Fruit fly (Drosophila melanogaster) whole organism, embryonic: ENCODE data around the gene CG14302.
A peak's percentile ranks its signal among the peaks of the same experiment; 100 is the strongest.

Experiments used
- Atf6 ChIP-seq: fragments of 200-800 bp; sonication (Bioruptor generic); IDR thresholded peaks from 2 replicates; pipeline ENCODE4 v1.3.6; 2022; ENCODE audit warnings: missing biosample characterization, missing genetic modification characterization
- CG10321 ChIP-seq: fragments of 200-800 bp; sonication (Bioruptor generic); IDR thresholded peaks from 2 replicates; pipeline ENCODE4 v1.3.6; 2022; ENCODE audit warnings: missing biosample characterization, missing genetic modification characterization
- CG10543 ChIP-seq: fragments of 200-800 bp; sonication (Bioruptor generic); optimal IDR thresholded peaks from 3 replicates; lab custom pipeline; 2017; ENCODE audit warnings: missing biosample characterization, mild to moderate bottlenecking, missing genetic modification characterization, moderate library complexity
- CG12071 ChIP-seq: fragments of 200-800 bp; sonication (Bioruptor generic); optimal IDR thresholded peaks from 3 replicates; lab custom pipeline; 2018; ENCODE audit warnings: missing biosample characterization, mild to moderate bottlenecking, missing genetic modification characterization
- CG13775 ChIP-seq: fragments of 200-800 bp; sonication (Bioruptor generic); optimal IDR thresholded peaks from 3 replicates; lab custom pipeline; 2017; ENCODE audit warnings: missing biosample characterization, mild to moderate bottlenecking, missing genetic modification characterization
- CG15601 ChIP-seq: fragments of 200-800 bp; sonication (Bioruptor generic); optimal IDR thresholded peaks from 3 replicates; lab custom pipeline; 2019; ENCODE audit warnings: missing biosample characterization, mild to moderate bottlenecking, missing genetic modification characterization, moderate library complexity
- CG17186 ChIP-seq: fragments of 200-800 bp; sonication (Bioruptor generic); optimal IDR thresholded peaks from 3 replicates; lab custom pipeline; 2017; ENCODE audit warnings: missing biosample characterization, missing genetic modification reagents, missing genetic modification characterization
- CG1832 ChIP-seq: fragments of 200-800 bp; sonication (Bioruptor generic); optimal IDR thresholded peaks from 2 replicates; lab custom pipeline; 2017; ENCODE audit warnings: missing biosample characterization, mild to moderate bottlenecking, missing genetic modification characterization, inconsistent platforms
- CG2116 ChIP-seq: fragments of 200-800 bp; sonication (Bioruptor generic); optimal IDR thresholded peaks from 3 replicates; lab custom pipeline; 2018; ENCODE audit warnings: missing biosample characterization, mild to moderate bottlenecking, missing genetic modification characterization
- CG33213 ChIP-seq: fragments of 200-800 bp; sonication (Bioruptor generic); optimal IDR thresholded peaks from 3 replicates; lab custom pipeline; 2016; ENCODE audit warnings: missing biosample characterization, missing genetic modification characterization
- CG3726 ChIP-seq: fragments of 200-800 bp; sonication (Bioruptor generic); IDR thresholded peaks from 3 replicates; pipeline ENCODE4, ENCODE4 v1.3.6; 2022; ENCODE audit warnings: missing biosample characterization, missing genetic modification characterization
- CG5245 ChIP-seq: fragments of 200-800 bp; sonication (Bioruptor generic); optimal IDR thresholded peaks from 3 replicates; lab custom pipeline; 2016; ENCODE audit warnings: missing biosample characterization, missing genetic modification characterization
- CG6765 ChIP-seq: fragments of 200-800 bp; sonication (Bioruptor generic); optimal IDR thresholded peaks from 3 replicates; lab custom pipeline; 2017; ENCODE audit warnings: missing biosample characterization, mild to moderate bottlenecking, missing genetic modification characterization
- CG6854 ChIP-seq: fragments of 200-800 bp; sonication (Bioruptor generic); optimal IDR thresholded peaks from 3 replicates; lab custom pipeline; 2017; ENCODE audit warnings: missing biosample characterization, mild to moderate bottlenecking, missing genetic modification characterization
- CG7786 ChIP-seq: fragments of 200-800 bp; sonication (Bioruptor generic); optimal IDR thresholded peaks from 2 replicates; lab custom pipeline; 2016; ENCODE audit warnings: missing biosample characterization, missing genetic modification characterization
- CG7987 ChIP-seq: fragments of 200-800 bp; sonication (Bioruptor generic); optimal IDR thresholded peaks from 2 replicates; lab custom pipeline; 2018; ENCODE audit warnings: missing biosample characterization, mild to moderate bottlenecking, missing genetic modification characterization, moderate library complexity
- CG8944 ChIP-seq: fragments of 200-800 bp; sonication (Bioruptor generic); optimal IDR thresholded peaks from 3 replicates; lab custom pipeline; 2016; ENCODE audit warnings: missing biosample characterization, missing genetic modification characterization
- Chrac-16 ChIP-seq: fragments of 200-800 bp; sonication (Bioruptor generic); optimal IDR thresholded peaks from 3 replicates; lab custom pipeline; 2016; ENCODE audit warnings: missing biosample characterization, missing genetic modification characterization
- Doc3 ChIP-seq: fragments of 200-800 bp; sonication (Bioruptor generic); IDR thresholded peaks from 3 replicates; pipeline ENCODE4 v1.3.6; 2022; ENCODE audit warnings: missing biosample characterization, missing genetic modification characterization; ENCODE audit not compliant: partially characterized antibody
- Fer3 ChIP-seq: fragments of 200-800 bp; sonication (Bioruptor generic); optimal IDR thresholded peaks from 2 replicates; lab custom pipeline; 2018; ENCODE audit warnings: missing biosample characterization, mild to moderate bottlenecking, missing genetic modification characterization, moderate library complexity
- H15 ChIP-seq: fragments of 200-800 bp; sonication (Bioruptor generic); IDR thresholded peaks from 3 replicates; pipeline ENCODE4 v1.3.6; 2022; ENCODE audit warnings: missing biosample characterization, missing genetic modification characterization
- H2.0 ChIP-seq: fragments of 200-800 bp; sonication (Bioruptor generic); IDR thresholded peaks from 2 replicates; pipeline ENCODE4 v1.3.6; 2022; ENCODE audit warnings: missing biosample characterization, missing genetic modification characterization
- Hand ChIP-seq: fragments of 200-800 bp; sonication (Bioruptor generic); optimal IDR thresholded peaks from 2 replicates; lab custom pipeline; 2017; ENCODE audit warnings: mild to moderate bottlenecking, missing biosample characterization, missing genetic modification reagents, missing genetic modification characterization
- Hey ChIP-seq: fragments of 200-800 bp; sonication (Bioruptor generic); optimal IDR thresholded peaks from 3 replicates; lab custom pipeline; 2018; ENCODE audit warnings: missing biosample characterization, mild to moderate bottlenecking, missing genetic modification characterization
- NC2β ChIP-seq: fragments of 200-800 bp; sonication (Bioruptor generic); optimal IDR thresholded peaks from 2 replicates; lab custom pipeline; 2016; ENCODE audit warnings: missing biosample characterization, missing genetic modification characterization
- Rx ChIP-seq: fragments of 200-800 bp; sonication (Bioruptor generic); IDR thresholded peaks from 2 replicates; pipeline ENCODE4 v1.3.6; 2022; ENCODE audit warnings: missing biosample characterization, missing genetic modification characterization
- Scr ChIP-seq: fragments of 200-800 bp; sonication (Bioruptor generic); IDR thresholded peaks from 2 replicates; pipeline ENCODE4 v1.3.6; 2022; ENCODE audit warnings: missing biosample characterization, missing genetic modification characterization; ENCODE audit not compliant: partially characterized antibody
- Sox102F ChIP-seq: fragments of 200-800 bp; sonication (Bioruptor generic); optimal IDR thresholded peaks from 2 replicates; lab custom pipeline; 2018; ENCODE audit warnings: missing biosample characterization, mild to moderate bottlenecking, missing genetic modification characterization, moderate library complexity
- TFAM ChIP-seq: fragments of 200-800 bp; sonication (Bioruptor generic); optimal IDR thresholded peaks from 2 replicates; lab custom pipeline; 2017; ENCODE audit warnings: missing biosample characterization, missing genetic modification characterization, inconsistent platforms
- ac ChIP-seq: fragments of 200-800 bp; sonication (Bioruptor generic); optimal IDR thresholded peaks from 3 replicates; lab custom pipeline; 2017; ENCODE audit warnings: missing biosample characterization, mild to moderate bottlenecking, missing genetic modification characterization
- ash1 ChIP-seq: fragments of 200-800 bp; sonication (Bioruptor generic); optimal IDR thresholded peaks from 2 replicates; lab custom pipeline; 2018; ENCODE audit warnings: missing biosample characterization, mild to moderate bottlenecking, missing genetic modification characterization
- bsh ChIP-seq, 2 experiments: fragments of 200-800 bp; sonication (Bioruptor generic); optimal IDR thresholded peaks; 2 replicates each; lab custom pipeline; 2017 to 2018; ENCODE audit warnings: mild to moderate bottlenecking in 2 of 2, missing biosample characterization in 2 of 2, missing genetic modification characterization in 2 of 2, moderate library complexity in 1 of 2
- cg ChIP-seq: fragments of 200-800 bp; sonication (Bioruptor generic); optimal IDR thresholded peaks from 3 replicates; lab custom pipeline; 2019; ENCODE audit warnings: missing biosample characterization, mild to moderate bottlenecking, missing genetic modification characterization, moderate library complexity
- dati ChIP-seq: fragments of 200-800 bp; sonication (Bioruptor generic); IDR thresholded peaks from 2 replicates; pipeline ENCODE4 v1.3.6; 2022; ENCODE audit warnings: missing biosample characterization, missing genetic modification characterization
- fd96Cb ChIP-seq: fragments of 200-800 bp; sonication (Bioruptor generic); optimal IDR thresholded peaks from 2 replicates; lab custom pipeline; 2018; ENCODE audit warnings: missing biosample characterization, mild to moderate bottlenecking, missing genetic modification characterization, moderate library complexity
- fu2 ChIP-seq: fragments of 200-800 bp; sonication (Bioruptor generic); optimal IDR thresholded peaks from 2 replicates; lab custom pipeline; 2016; ENCODE audit warnings: missing biosample characterization, missing genetic modification characterization
- gem ChIP-seq: fragments of 200-800 bp; sonication (Bioruptor generic); optimal IDR thresholded peaks from 2 replicates; lab custom pipeline; 2019; ENCODE audit warnings: missing biosample characterization, mild to moderate bottlenecking, missing genetic modification characterization, moderate library complexity
- h ChIP-seq: fragments of >200 bp; optimal IDR thresholded peaks from 2 replicates; lab custom pipeline; 2017
- knrl ChIP-seq: fragments of 200-800 bp; sonication (Bioruptor generic); IDR thresholded peaks from 3 replicates; pipeline ENCODE4 v1.3.6; 2022; ENCODE audit warnings: missing biosample characterization, missing genetic modification characterization; ENCODE audit not compliant: partially characterized antibody
- oc ChIP-seq: fragments of 200-800 bp; sonication (Bioruptor generic); optimal IDR thresholded peaks from 2 replicates; lab custom pipeline; 2018; ENCODE audit warnings: missing biosample characterization, mild to moderate bottlenecking, missing genetic modification characterization, moderate library complexity
- psq ChIP-seq: fragments of 200-800 bp; sonication (Bioruptor generic); optimal IDR thresholded peaks from 2 replicates; lab custom pipeline; 2017; ENCODE audit warnings: missing biosample characterization, missing genetic modification characterization
- sd ChIP-seq: fragments of 200-800 bp; sonication (Bioruptor generic); optimal IDR thresholded peaks from 3 replicates; lab custom pipeline; 2018; ENCODE audit warnings: missing biosample characterization, mild to moderate bottlenecking, missing genetic modification characterization, moderate library complexity
- sens ChIP-seq: fragments of 200-800 bp; sonication (Bioruptor generic); peaks from one replicate; lab custom pipeline; 2016; ENCODE audit warnings: missing biosample characterization, missing genetic modification characterization
- so ChIP-seq: fragments of 200-800 bp; sonication (Bioruptor generic); IDR thresholded peaks from 3 replicates; pipeline ENCODE4 v1.3.6; 2022; ENCODE audit warnings: missing biosample characterization, missing genetic modification characterization
- sr ChIP-seq: fragments of 200-800 bp; sonication (Bioruptor generic); IDR thresholded peaks from 3 replicates; pipeline ENCODE4 v1.3.6; 2022; ENCODE audit warnings: missing biosample characterization, missing genetic modification characterization
- trem ChIP-seq: fragments of 200-800 bp; optimal IDR thresholded peaks from 3 replicates; lab custom pipeline; 2019; ENCODE audit warnings: missing biosample characterization, mild to moderate bottlenecking, missing genetic modification characterization, moderate library complexity
- twi ChIP-seq: fragments of 200-800 bp; optimal IDR thresholded peaks from 2 replicates; lab custom pipeline; 2019; ENCODE audit warnings: missing biosample characterization, mild to moderate bottlenecking, missing genetic modification characterization, moderate library complexity
- vvl ChIP-seq: fragments of 200-800 bp; sonication (Bioruptor generic); IDR thresholded peaks from 2 replicates; pipeline ENCODE4 v1.3.6; 2022; ENCODE audit warnings: missing biosample characterization, missing genetic modification characterization
- zen2 ChIP-seq: fragments of 200-800 bp; sonication (Bioruptor generic); IDR thresholded peaks from 3 replicates; pipeline ENCODE4 v1.3.6; 2022; ENCODE audit warnings: missing biosample characterization, missing genetic modification characterization; ENCODE audit not compliant: partially characterized antibody

The CG14302 gene

DNA sequence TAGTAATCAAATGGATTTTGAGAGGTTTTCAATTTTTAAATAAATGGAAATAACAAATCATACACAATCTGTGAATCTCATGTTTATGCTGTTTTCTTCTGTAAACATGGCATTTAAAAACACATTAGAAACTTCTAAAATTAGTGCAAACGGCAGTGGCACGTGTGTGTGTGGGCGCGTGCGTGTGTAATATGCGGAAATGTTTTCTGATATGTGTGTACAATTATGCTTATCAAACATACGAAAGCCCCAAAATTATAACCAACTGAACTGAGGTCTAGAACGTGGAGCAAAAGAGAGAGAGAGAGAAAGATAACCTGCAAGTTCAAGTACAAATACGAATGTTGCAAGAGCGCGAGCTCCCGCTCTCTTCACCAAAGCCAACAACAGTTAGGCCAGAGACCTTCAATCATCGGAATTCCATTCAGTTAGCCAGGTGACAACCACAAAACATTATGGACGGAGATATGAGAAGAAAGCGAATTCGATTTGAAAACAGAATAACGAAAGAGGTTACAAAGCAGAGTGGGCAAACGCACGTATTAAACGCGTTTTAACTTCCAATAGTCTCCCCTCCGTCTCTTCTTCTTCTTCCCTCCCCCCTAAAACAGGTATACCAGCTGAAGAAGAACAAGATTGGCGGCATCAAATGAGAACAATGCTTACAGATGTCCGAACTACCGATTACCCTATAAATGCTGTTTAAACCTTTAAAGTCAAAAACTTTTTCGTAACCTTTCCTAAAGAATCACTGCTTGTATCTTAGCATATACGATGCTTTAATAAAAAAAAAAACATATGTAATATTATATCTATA, 8.8 kb downstream of the CG14302 start (continued):
- TF ChIP-seq cg (GFP tag; lab: Kevin White, UChicago) (peak; percentile 26), CG15601 (peak; percentile 94), vvl (GFP tag; lab: Robert Waterston, UW) (peak; percentile 98), Chrac-16 (GFP tag; lab: Kevin White, UChicago) (peak; percentile 93), CG13775 (peak; percentile 95), CG33213 (GFP tag; lab: Kevin White, UChicago) (peak; percentile 79), Atf6 (peak; percentile 98), Doc3 (GFP tag; lab: Robert Waterston, UW) (no peak), Rx (GFP tag; lab: Robert Waterston, UW) (peak; percentile 90), Fer3 (tag; lab: Kevin White, UChicago) (peak; percentile 98), ac (GFP tag; lab: Kevin White, UChicago) (peak; percentile 45), CG1832 (no peak), CG6765 (GFP tag; lab: Kevin White, UChicago) (peak; percentile 91), CG12071 (GFP tag; lab: Kevin White, UChicago) (peak; percentile 95), CG10321 (GFP tag; lab: Robert Waterston, UW) (peak; percentile 81), dati (GFP tag; lab: Robert Waterston, UW) (peak; percentile 89), H2.0 (GFP tag; lab: Robert Waterston, UW) (peak; percentile 94), Sox102F (peak; percentile 96), ash1 (GFP tag; lab: Kevin White, UChicago) (peak; percentile 85), oc (tag; lab: Kevin White, UChicago) (peak; percentile 97), trem (tag; lab: Kevin White, UChicago) (peak; percentile 91), NC2β (peak; percentile 77), CG8944 (GFP tag; lab: Kevin White, UChicago) (peak; percentile 89), CG17186 (peak; percentile 72), h (no peak), psq (GFP tag; lab: Kevin White, UChicago) (peak; percentile 93), Scr (no peak), fd96Cb (tag; lab: Kevin White, UChicago) (peak; percentile 97), gem (tag; lab: Kevin White, UChicago) (peak; percentile 98), CG6854 (GFP tag; lab: Kevin White, UChicago) (peak; percentile 95), zen2 (GFP tag; lab: Robert Waterston, UW) (no peak), knrl (GFP tag; lab: Robert Waterston, UW) (no peak), TFAM (GFP tag; lab: Kevin White, UChicago) (peak; percentile 80), CG5245 (GFP tag; lab: Kevin White, UChicago) (peak; percentile 94), CG3726 (GFP tag; lab: Robert Waterston, UW) (peak; percentile 94), CG2116 (GFP tag; lab: Kevin White, UChicago) (peak; percentile 73), bsh (GFP tag; optimal IDR thresholded peaks at IDR 0.05; lab: Kevin White, UChicago) (peak; percentile 84 to 98), CG7987 (GFP tag; lab: Kevin White, UChicago) (peak; percentile 95), Hand (peak; percentile 90), fu2 (peak; percentile 80), sd (tag; lab: Kevin White, UChicago) (peak; percentile 97), twi (tag; lab: Kevin White, UChicago) (peak; percentile 92), CG10543 (GFP tag; lab: Kevin White, UChicago) (peak; percentile 87), so (GFP tag; lab: Robert Waterston, UW) (peak; percentile 96), CG7786 (peak; percentile 86), sens (GFP tag; lab: Kevin White, UChicago) (peak; percentile 97), H15 (GFP tag; lab: Robert Waterston, UW) (peak; percentile 97), Hey (tag; lab: Kevin White, UChicago) (no peak), sr (peak; percentile 82)
